Fruit fly (Drosophila melanogaster) whole organism, embryonic: ENCODE results near the gene CG14440.

Experiments used
- CG10543 ChIP-seq: fragments of 200-800 bp; sonication (Bioruptor generic); optimal IDR thresholded peaks from 3 replicates; lab custom pipeline; 2017; ENCODE audit warnings: missing biosample characterization, mild to moderate bottlenecking, missing genetic modification characterization, moderate library complexity
- CG12104 ChIP-seq: fragments of 200-800 bp; sonication (Bioruptor generic); optimal IDR thresholded peaks from 3 replicates; lab custom pipeline; 2016; ENCODE audit warnings: missing biosample characterization, missing genetic modification characterization
- CG12659 ChIP-seq: fragments of 200-800 bp; sonication (Bioruptor generic); optimal IDR thresholded peaks from 3 replicates; lab custom pipeline; 2017; ENCODE audit warnings: mild to moderate bottlenecking, missing biosample characterization, missing genetic modification reagents, missing genetic modification characterization
- CG12769 ChIP-seq: fragments of 200-800 bp; sonication (Bioruptor generic); optimal IDR thresholded peaks from 2 replicates; lab custom pipeline; 2019; ENCODE audit warnings: missing biosample characterization, mild to moderate bottlenecking, missing genetic modification characterization, moderate library complexity
- CG14965 ChIP-seq: fragments of 200-800 bp; sonication (Bioruptor generic); optimal IDR thresholded peaks from 2 replicates; lab custom pipeline; 2016; ENCODE audit warnings: missing biosample characterization, missing genetic modification characterization, borderline replicate concordance
- CG15011 ChIP-seq: fragments of 200-800 bp; sonication (Bioruptor generic); optimal IDR thresholded peaks from 3 replicates; lab custom pipeline; 2018; ENCODE audit warnings: missing biosample characterization, mild to moderate bottlenecking, missing genetic modification characterization
- CG1529 ChIP-seq: fragments of 200-800 bp; sonication (Bioruptor generic); optimal IDR thresholded peaks from 3 replicates; lab custom pipeline; 2018; ENCODE audit warnings: missing biosample characterization, missing genetic modification characterization
- CG15601 ChIP-seq: fragments of 200-800 bp; sonication (Bioruptor generic); optimal IDR thresholded peaks from 3 replicates; lab custom pipeline; 2019; ENCODE audit warnings: missing biosample characterization, mild to moderate bottlenecking, missing genetic modification characterization, moderate library complexity
- CG17612 ChIP-seq: fragments of 200-800 bp; sonication (Bioruptor generic); IDR thresholded peaks from 2 replicates; pipeline ENCODE4 v1.3.6; 2022; ENCODE audit warnings: missing biosample characterization, missing genetic modification characterization
- CG2199 ChIP-seq: fragments of 200-800 bp; sonication (Bioruptor generic); IDR thresholded peaks from 3 replicates; pipeline ENCODE4 v1.3.6; 2022; ENCODE audit warnings: missing biosample characterization, missing genetic modification characterization
- CG31441 ChIP-seq: fragments of 200-800 bp; sonication (Bioruptor generic); IDR thresholded peaks from 2 replicates; pipeline ENCODE4 v1.3.6; 2022; ENCODE audit warnings: missing biosample characterization, missing genetic modification characterization
- CG3407 ChIP-seq: fragments of 200-800 bp; sonication (Bioruptor generic); optimal IDR thresholded peaks from 2 replicates; lab custom pipeline; 2018; ENCODE audit warnings: missing biosample characterization, mild to moderate bottlenecking, missing genetic modification characterization
- CG34376 ChIP-seq: fragments of 200-800 bp; sonication (Bioruptor generic); optimal IDR thresholded peaks from 2 replicates; lab custom pipeline; 2018; ENCODE audit warnings: missing biosample characterization, mild to moderate bottlenecking, missing genetic modification characterization
- CG4730 ChIP-seq: fragments of 200-800 bp; sonication (Bioruptor generic); IDR thresholded peaks from 2 replicates; pipeline ENCODE4 v1.3.6; 2022; ENCODE audit warnings: missing biosample characterization, missing genetic modification characterization
- CG6765 ChIP-seq: fragments of 200-800 bp; sonication (Bioruptor generic); optimal IDR thresholded peaks from 3 replicates; lab custom pipeline; 2017; ENCODE audit warnings: missing biosample characterization, mild to moderate bottlenecking, missing genetic modification characterization
- CG7928 ChIP-seq: fragments of 200-800 bp; sonication (Bioruptor generic); optimal IDR thresholded peaks from 2 replicates; lab custom pipeline; 2017; ENCODE audit warnings: missing biosample characterization, mild to moderate bottlenecking, missing genetic modification characterization
- CG8281 ChIP-seq: fragments of 200-800 bp; sonication (Bioruptor generic); optimal IDR thresholded peaks from 2 replicates; lab custom pipeline; 2018; ENCODE audit warnings: missing biosample characterization, mild to moderate bottlenecking, missing genetic modification characterization, moderate library complexity
- CG8924 ChIP-seq: fragments of 200-800 bp; optimal IDR thresholded peaks from 3 replicates; lab custom pipeline; 2019; ENCODE audit warnings: missing biosample characterization, mild to moderate bottlenecking, missing genetic modification characterization, moderate library complexity
- CTCF ChIP-seq: fragments of 200-800 bp; sonication (Bioruptor generic); optimal IDR thresholded peaks from 2 replicates; lab custom pipeline; 2017; ENCODE audit warnings: missing biosample characterization, mild to moderate bottlenecking, missing genetic modification characterization, moderate library complexity
- Dref ChIP-seq: fragments of 200-800 bp; sonication (Bioruptor generic); IDR thresholded peaks from 2 replicates; pipeline ENCODE4 v1.3.6; 2022; ENCODE audit warnings: missing biosample characterization, missing genetic modification characterization
- H2.0 ChIP-seq: fragments of 200-800 bp; sonication (Bioruptor generic); IDR thresholded peaks from 2 replicates; pipeline ENCODE4 v1.3.6; 2022; ENCODE audit warnings: missing biosample characterization, missing genetic modification characterization
- Kr ChIP-seq: fragments of 200-800 bp; sonication (Bioruptor generic); optimal IDR thresholded peaks from 2 replicates; lab custom pipeline; 2017; ENCODE audit warnings: missing biosample characterization, mild to moderate bottlenecking, missing genetic modification characterization
- Lim3 ChIP-seq: fragments of 200-800 bp; sonication (Bioruptor generic); IDR thresholded peaks from 2 replicates; pipeline ENCODE4 v1.3.6; 2022; ENCODE audit warnings: missing biosample characterization, missing genetic modification characterization
- Oaz ChIP-seq: fragments of 200-800 bp; sonication (Bioruptor generic); IDR thresholded peaks from 2 replicates; pipeline ENCODE4 v1.3.6; 2022; ENCODE audit warnings: missing biosample characterization, missing genetic modification characterization
- Poxn ChIP-seq: fragments of 200-800 bp; sonication (Bioruptor generic); IDR thresholded peaks from 2 replicates; pipeline ENCODE4 v1.3.6; 2022; ENCODE audit warnings: missing biosample characterization, missing genetic modification characterization
- Xrp1 ChIP-seq: fragments of 200-800 bp; sonication (Bioruptor generic); IDR thresholded peaks from 2 replicates; pipeline ENCODE4 v1.3.6; 2022; ENCODE audit warnings: missing biosample characterization, missing genetic modification characterization
- bbx ChIP-seq: fragments of 200-800 bp; sonication (Bioruptor generic); IDR thresholded peaks from 2 replicates; pipeline ENCODE4 v1.3.6; 2022; ENCODE audit warnings: missing biosample characterization, missing genetic modification characterization; ENCODE audit not compliant: partially characterized antibody
- cg ChIP-seq: fragments of 200-800 bp; sonication (Bioruptor generic); optimal IDR thresholded peaks from 3 replicates; lab custom pipeline; 2019; ENCODE audit warnings: missing biosample characterization, mild to moderate bottlenecking, missing genetic modification characterization, moderate library complexity
- chinmo ChIP-seq: fragments of 200-800 bp; sonication (Bioruptor generic); IDR thresholded peaks from 4 replicates; pipeline ENCODE4 v1.3.6; 2022; ENCODE audit warnings: missing biosample characterization, missing genetic modification characterization; ENCODE audit not compliant: partially characterized antibody
- crp ChIP-seq, 2 experiments: fragments of 200-800 bp; sonication (Bioruptor generic); optimal IDR thresholded peaks; 2 replicates in 1 of 2; 3 replicates in 1 of 2; lab custom pipeline; 2017; ENCODE audit warnings: missing biosample characterization in 2 of 2, missing genetic modification characterization in 2 of 2, mild to moderate bottlenecking in 1 of 2, moderate library complexity in 1 of 2
- dimm ChIP-seq: fragments of 200-800 bp; sonication (Bioruptor generic); IDR thresholded peaks from 2 replicates; pipeline ENCODE4 v1.3.6; 2022; ENCODE audit warnings: missing biosample characterization, missing genetic modification characterization
- fd3F ChIP-seq: fragments of 200-800 bp; sonication (Bioruptor generic); optimal IDR thresholded peaks from 2 replicates; lab custom pipeline; 2018; ENCODE audit warnings: missing biosample characterization, mild to moderate bottlenecking, missing genetic modification characterization, moderate library complexity
- h ChIP-seq: fragments of >200 bp; optimal IDR thresholded peaks from 2 replicates; lab custom pipeline; 2017
- lab ChIP-seq: fragments of 200-800 bp; sonication (Bioruptor generic); optimal IDR thresholded peaks from 3 replicates; lab custom pipeline; 2017; ENCODE audit warnings: missing biosample characterization, missing genetic modification characterization, mild to moderate bottlenecking, moderate library complexity, missing genetic modification reagents
- lilli ChIP-seq: fragments of 200-800 bp; sonication (Bioruptor generic); optimal IDR thresholded peaks from 3 replicates; lab custom pipeline; 2016; ENCODE audit warnings: missing biosample characterization, missing genetic modification characterization
- mld ChIP-seq: fragments of 200-800 bp; sonication (Bioruptor generic); IDR thresholded peaks from 3 replicates; pipeline ENCODE4 v1.3.6; 2022; ENCODE audit warnings: missing biosample characterization, missing genetic modification characterization; ENCODE audit not compliant: partially characterized antibody
- org-1 ChIP-seq: fragments of 200-800 bp; sonication (Bioruptor generic); optimal IDR thresholded peaks from 2 replicates; lab custom pipeline; 2017; ENCODE audit warnings: missing biosample characterization, missing genetic modification characterization
- phol ChIP-seq: fragments of 200-800 bp; sonication (Bioruptor generic); optimal IDR thresholded peaks from 3 replicates; lab custom pipeline; 2018; ENCODE audit warnings: missing biosample characterization, mild to moderate bottlenecking, missing genetic modification characterization, moderate library complexity
- seq ChIP-seq: fragments of 200-800 bp; sonication (Bioruptor generic); IDR thresholded peaks from 2 replicates; pipeline ENCODE4 v1.3.6; 2022; ENCODE audit warnings: missing biosample characterization, missing genetic modification characterization
- sim ChIP-seq: fragments of 200-800 bp; sonication (Bioruptor generic); IDR thresholded peaks from 2 replicates; pipeline ENCODE4 v1.3.6; 2022; ENCODE audit warnings: missing biosample characterization, missing genetic modification characterization
- sna ChIP-seq: fragments of 200-800 bp; sonication (Bioruptor generic); IDR thresholded peaks from 2 replicates; pipeline ENCODE4 v1.3.6; 2022; ENCODE audit warnings: missing biosample characterization, missing genetic modification characterization; ENCODE audit not compliant: partially characterized antibody
- tna ChIP-seq: fragments of 200-800 bp; sonication (Bioruptor generic); IDR thresholded peaks from 2 replicates; pipeline ENCODE4 v1.3.6; 2022; ENCODE audit warnings: missing biosample characterization, missing genetic modification characterization; ENCODE audit not compliant: partially characterized antibody
- toy ChIP-seq: fragments of 200-800 bp; sonication (Bioruptor generic); IDR thresholded peaks from 2 replicates; pipeline ENCODE4 v1.3.6; 2022; ENCODE audit warnings: missing biosample characterization, missing genetic modification characterization
- vnd ChIP-seq: fragments of 200-800 bp; sonication (Bioruptor generic); IDR thresholded peaks from 3 replicates; pipeline ENCODE4 v1.3.6; 2022; ENCODE audit warnings: missing biosample characterization, missing genetic modification characterization; ENCODE audit not compliant: partially characterized antibody
- vvl ChIP-seq: fragments of 200-800 bp; sonication (Bioruptor generic); IDR thresholded peaks from 2 replicates; pipeline ENCODE4 v1.3.6; 2022; ENCODE audit warnings: missing biosample characterization, missing genetic modification characterization
- wdn ChIP-seq: fragments of 200-800 bp; sonication (Bioruptor generic); IDR thresholded peaks from 2 replicates; pipeline ENCODE4 v1.3.6; 2022; ENCODE audit warnings: missing biosample characterization, missing genetic modification characterization
- yki ChIP-seq: fragments of >200 bp; optimal IDR thresholded peaks from 3 replicates; lab custom pipeline; 2018
- zen2 ChIP-seq: fragments of 200-800 bp; sonication (Bioruptor generic); IDR thresholded peaks from 3 replicates; pipeline ENCODE4 v1.3.6; 2022; ENCODE audit warnings: missing biosample characterization, missing genetic modification characterization; ENCODE audit not compliant: partially characterized antibody
- zf30C ChIP-seq: fragments of 200-800 bp; sonication (Bioruptor generic); optimal IDR thresholded peaks from 3 replicates; lab custom pipeline; 2018; ENCODE audit warnings: missing biosample characterization, mild to moderate bottlenecking, missing genetic modification characterization
- zfh1 ChIP-seq: fragments of 200-800 bp; sonication (Bioruptor generic); IDR thresholded peaks from 3 replicates; pipeline ENCODE4 v1.3.6; 2022; ENCODE audit warnings: missing biosample characterization, missing genetic modification characterization

CG14440 gene

dm6 chrX:6654198-6654831 lies 44.1 kb downstream of the CG14440 start, which contains the start of the genes CG3226 and Cdc7 (continued):
- TF ChIP-seq CG15011 (GFP tag; lab: Kevin White, UChicago) (peak; percentile 62), Lim3 (no peak), H2.0 (peak; percentile 28; the same call in 1 of the 2 replicates), CTCF (GFP tag; lab: Kevin White, UChicago) (peak; percentile 48), Dref (GFP tag; lab: Robert Waterston, UW) (peak; percentile 80), lilli (GFP tag; lab: Kevin White, UChicago) (peak; percentile 12), CG3407 (GFP tag; lab: Kevin White, UChicago) (peak; percentile 59), zf30C (GFP tag; lab: Kevin White, UChicago) (peak; percentile 43), wdn (GFP tag; lab: Robert Waterston, UW) (no peak), CG6765 (GFP tag; lab: Kevin White, UChicago) (peak; percentile 92), dimm (GFP tag; lab: Robert Waterston, UW) (no peak), CG34376 (GFP tag; lab: Kevin White, UChicago) (peak; percentile 93), org-1 (GFP tag; lab: Kevin White, UChicago) (peak; percentile 52), sim (GFP tag; lab: Robert Waterston, UW) (no peak), CG14965 (GFP tag; lab: Kevin White, UChicago) (no peak), crp (GFP tag; optimal IDR thresholded peaks at IDR 0.05; lab: Kevin White, UChicago) (peak in 1 of 2 experiments; percentile 48), CG2199 (no peak), Kr (GFP tag; lab: Kevin White, UChicago) (no peak), lab (GFP tag; lab: Kevin White, UChicago) (peak; percentile 90), CG15601 (tag; lab: Kevin White, UChicago) (peak; percentile 71), vnd (GFP tag; lab: Robert Waterston, UW) (peak; percentile 58; the same call in 2 of the 3 replicates), CG1529 (GFP tag; lab: Kevin White, UChicago) (peak; percentile 62), bbx (GFP tag; lab: Robert Waterston, UW) (peak; percentile 85), Poxn (GFP tag; lab: Robert Waterston, UW) (no peak), Xrp1 (no peak), zfh1 (peak; percentile 68), CG12659 (GFP tag; lab: Kevin White, UChicago) (peak; percentile 94), Oaz (GFP tag; lab: Robert Waterston, UW) (no peak), phol (tag; lab: Kevin White, UChicago) (peak; percentile 74), CG31441 (GFP tag; lab: Robert Waterston, UW) (peak; percentile 76), vvl (GFP tag; lab: Robert Waterston, UW) (peak; percentile 78), CG4730 (GFP tag; lab: Robert Waterston, UW) (0 out of 2 replicates have a peak, but pooled peaks have one; percentile 26), CG12104 (GFP tag; lab: Kevin White, UChicago) (peak; percentile 76), sna (peak; percentile 55; the same call in 1 of the 2 replicates), CG7928 (GFP tag; lab: Kevin White, UChicago) (peak; percentile 43), fd3F (GFP tag; lab: Kevin White, UChicago) (peak; percentile 57), tna (GFP tag; lab: Robert Waterston, UW) (peak; percentile 72), zen2 (GFP tag; lab: Robert Waterston, UW) (no peak), mld (GFP tag; lab: Robert Waterston, UW) (peak; percentile 65; the same call in 2 of the 3 replicates), CG10543 (GFP tag; lab: Kevin White, UChicago) (peak; percentile 82), h (lab: Kevin White, UChicago) (no peak), cg (GFP tag; lab: Kevin White, UChicago) (no peak), CG8924 (tag; lab: Kevin White, UChicago) (peak; percentile 70), CG17612 (GFP tag; lab: Robert Waterston, UW) (no peak), yki (lab: Kevin White, UChicago) (no peak), CG12769 (peak; percentile 66), seq (GFP tag; lab: Robert Waterston, UW) (0 out of 2 replicates have a peak, but pooled peaks have one; percentile 21), chinmo (GFP tag; lab: Robert Waterston, UW) (0 out of 4 replicates have a peak, but pooled peaks have one; percentile 11), CG8281 (tag; lab: Kevin White, UChicago) (peak; percentile 47), toy (GFP tag; lab: Robert Waterston, UW) (no peak)
